Worm (Caenorhabditis elegans): Measurements from ENCODE around the gene H01G02.3.

DNA sequence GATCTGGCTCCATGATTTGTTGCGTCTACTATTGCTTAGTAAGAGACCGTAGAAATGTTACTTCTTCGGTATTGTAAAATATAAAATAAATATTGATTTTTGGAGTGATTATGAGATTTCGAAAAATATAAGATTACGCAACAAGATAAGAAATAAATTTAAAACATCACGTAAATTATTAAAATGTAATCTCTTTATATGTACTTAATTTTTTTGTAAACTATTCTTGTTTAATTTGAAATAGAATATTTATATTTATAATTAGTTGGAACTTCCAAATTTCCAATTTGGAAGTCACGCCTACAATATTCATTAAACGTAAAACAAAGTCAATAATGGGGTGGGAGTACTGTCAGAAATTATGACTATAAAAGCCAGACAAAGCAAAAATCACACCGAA lies 41.1 kb upstream of the H01G02.3 start, which contains the start of gene M117.4:
- TF ChIP-seq ceh-16 (tag; optimal IDR thresholded peaks at IDR 0.05) = no peak
- no peak for TF ChIP-seq ZK546.5 (tag; optimal IDR thresholded peaks at IDR 0.05)
- TF ChIP-seq R02D3.7 (tag; optimal IDR thresholded peaks at IDR 0.05) = no peak
- TF ChIP-seq snpc-4 (tag; optimal IDR thresholded peaks at IDR 0.05) = no peak
- TF ChIP-seq F13H6.1 (tag; optimal IDR thresholded peaks at IDR 0.05) = no peak
- no peak for TF ChIP-seq lsy-2 (tag; optimal IDR thresholded peaks at IDR 0.05)
- TF ChIP-seq dmd-4 (tag; optimal IDR thresholded peaks at IDR 0.05) = no peak
- TF ChIP-seq nhr-25 (tag; optimal IDR thresholded peaks at IDR 0.05) = no peak
- no peak for TF ChIP-seq nhr-129 (tag; optimal IDR thresholded peaks at IDR 0.05)
